Fruit fly (Drosophila melanogaster): ENCODE measurements around the gene scpr-A.
A peak's percentile ranks its signal among the peaks of the same experiment; 100 is the strongest.

scpr-A gene

dm6 chr3R:11209801-11210402 lies 31.1 kb upstream of the scpr-A start, which contains the start of the genes SdhC and Tctp:
SdhC (minus strand) TSS chr3R:11209849.
Tctp (plus strand) TSS chr3R:11210247.
- TF ChIP-seq Met (GFP tag; optimal IDR thresholded peaks at IDR 0.05) (peak; percentile 64), Eip78C (GFP tag) (peak; percentile 85), CG6163 (GFP tag; IDR thresholded peaks at IDR 0.05) (peak; percentile 42; the same call in 2 of the 3 replicates), Eip75B (GFP tag; optimal IDR thresholded peaks at IDR 0.05) (peak; percentile 59), esn (GFP tag; optimal IDR thresholded peaks at IDR 0.05) (peak; percentile 68), CG10631 (GFP tag; optimal IDR thresholded peaks at IDR 0.05) (peak; percentile 62), CG34406 (GFP tag; optimal IDR thresholded peaks at IDR 0.05) (peak; percentile 33), CG3032 (tag; optimal IDR thresholded peaks at IDR 0.05) (peak; percentile 23), cyc (GFP tag; optimal IDR thresholded peaks at IDR 0.05) (peak; percentile 10), CG31627 (GFP tag; optimal IDR thresholded peaks at IDR 0.05) (peak; percentile 36), CG6854 (GFP tag; optimal IDR thresholded peaks at IDR 0.05) (peak; percentile 66), Smox (GFP tag; optimal IDR thresholded peaks at IDR 0.05) (peak; percentile 47), eg (GFP tag; IDR thresholded peaks at IDR 0.05) (peak; percentile 28; the same call in 1 of the 3 replicates), dac (GFP tag; optimal IDR thresholded peaks at IDR 0.05) (no peak), CG6808 (GFP tag; optimal IDR thresholded peaks at IDR 0.05) (peak; percentile 12), CG11902 (GFP tag; optimal IDR thresholded peaks at IDR 0.05) (no peak), net (GFP tag; optimal IDR thresholded peaks at IDR 0.05) (peak; percentile 5), CG6276 (GFP tag; optimal IDR thresholded peaks at IDR 0.05) (no peak), CG16779 (tag; optimal IDR thresholded peaks at IDR 0.05) (no peak), Hr4 (GFP tag; optimal IDR thresholded peaks at IDR 0.05) (peak; percentile 42), Blimp-1 (GFP tag; optimal IDR thresholded peaks at IDR 0.05) (no peak), CG15336 (GFP tag; IDR thresholded peaks at IDR 0.05) (no peak), Sox102F (GFP tag; optimal IDR thresholded peaks at IDR 0.05) (peak; percentile 42), CG11762 (GFP tag; optimal IDR thresholded peaks at IDR 0.05; ENCODE audit: insufficient read depth) (no peak), CG1621 (tag; optimal IDR thresholded peaks at IDR 0.05) (peak; percentile 19), CG8119 (GFP tag; IDR thresholded peaks at IDR 0.05) (0 out of 3 replicates have a peak, but pooled peaks have one; percentile 12), Lpt (GFP tag; optimal IDR thresholded peaks at IDR 0.05) (peak; percentile 31), Sox14 (GFP tag; optimal IDR thresholded peaks at IDR 0.05) (peak; percentile 52), Hr38 (GFP tag; optimal IDR thresholded peaks at IDR 0.05) (no peak), vri (GFP tag; optimal IDR thresholded peaks at IDR 0.05) (peak; percentile 45), Ets21C (GFP tag; optimal IDR thresholded peaks at IDR 0.05) (peak; percentile 28), CG3919 (GFP tag; optimal IDR thresholded peaks at IDR 0.05) (peak; percentile 59), pdm3 (GFP tag; optimal IDR thresholded peaks at IDR 0.05) (peak; percentile 52), CG6792 (GFP tag; optimal IDR thresholded peaks at IDR 0.05) (peak; percentile 30), achi (GFP tag; optimal IDR thresholded peaks at IDR 0.05) (peak; percentile 53), acj6 (GFP tag; optimal IDR thresholded peaks at IDR 0.05) (peak; percentile 24), topi (GFP tag; optimal IDR thresholded peaks at IDR 0.05) (peak; percentile 49), CG32006 (GFP tag; optimal IDR thresholded peaks at IDR 0.05) (no peak), Eip93F (GFP tag; optimal IDR thresholded peaks at IDR 0.05) (no peak), spab (GFP tag; optimal IDR thresholded peaks at IDR 0.05) (no peak), dsx (GFP tag; optimal IDR thresholded peaks at IDR 0.05; ENCODE audit: poor library complexity, severe bottlenecking) (peak; percentile 10), CG8632 (GFP tag; optimal IDR thresholded peaks at IDR 0.05) (no peak), Gug (GFP tag; IDR thresholded peaks at IDR 0.05) (no peak), CG10669 (GFP tag; optimal IDR thresholded peaks at IDR 0.05) (peak; percentile 0), CG8319 (GFP tag; optimal IDR thresholded peaks at IDR 0.05) (no peak), OdsH (GFP tag; optimal IDR thresholded peaks at IDR 0.05) (peak; percentile 43), fkh (GFP tag; optimal IDR thresholded peaks at IDR 0.05) (peak; percentile 83), ss (GFP tag; optimal IDR thresholded peaks at IDR 0.05) (peak; percentile 14 to 39), fd85E (GFP tag; optimal IDR thresholded peaks at IDR 0.05) (no peak), svp (GFP tag) (peak; percentile 74), Ets96B (tag; optimal IDR thresholded peaks at IDR 0.05) (no peak)

Data from whole organism, prepupa.